Fruit fly (Drosophila melanogaster) whole organism, wandering third instar larva: ENCODE data around the gene CG8142.

Experiments
- Abd-B ChIP-seq: fragments of >200 bp; optimal IDR thresholded peaks from 2 replicates; lab custom pipeline; 2017; ENCODE audit warnings: missing biosample characterization, missing genetic modification characterization
- CG32264 ChIP-seq: fragments of 200-800 bp; sonication (Bioruptor generic); optimal IDR thresholded peaks from 2 replicates; lab custom pipeline; 2016; ENCODE audit warnings: missing biosample characterization, missing genetic modification characterization
- CG9705 ChIP-seq: fragments of 200-800 bp; sonication (Bioruptor generic); optimal IDR thresholded peaks from 2 replicates; lab custom pipeline; 2018; ENCODE audit warnings: missing biosample characterization, mild to moderate bottlenecking, missing genetic modification characterization
- CrebA ChIP-seq: fragments of 200-800 bp; sonication (Bioruptor generic); optimal IDR thresholded peaks from 2 replicates; lab custom pipeline; 2016; ENCODE audit warnings: missing biosample characterization, mild to moderate bottlenecking, missing genetic modification characterization, borderline replicate concordance
- Dfd ChIP-seq: fragments of >200 bp; optimal IDR thresholded peaks from 2 replicates; lab custom pipeline; 2017; ENCODE audit warnings: missing biosample characterization, missing genetic modification characterization
- Dif ChIP-seq: fragments of 200-275, 200-300 bp; sonication (Bioruptor generic); optimal IDR thresholded peaks from 2 replicates; lab custom pipeline; 2018; ENCODE audit warnings: missing biosample characterization, missing genetic modification characterization; ENCODE audit not compliant: partially characterized antibody
- GATAd ChIP-seq: sonication (Bioruptor generic); optimal IDR thresholded peaks from 2 replicates; lab custom pipeline; 2016; ENCODE audit warnings: missing biosample characterization, missing genetic modification characterization
- HLH106 ChIP-seq: fragments of 200-800 bp; optimal IDR thresholded peaks from 3 replicates; lab custom pipeline; 2019; ENCODE audit warnings: missing biosample characterization, mild to moderate bottlenecking, missing genetic modification characterization, moderate library complexity
- Hnf4 ChIP-seq: fragments of 200-800 bp; sonication (Bioruptor generic); optimal IDR thresholded peaks from 2 replicates; lab custom pipeline; 2016; ENCODE audit warnings: missing biosample characterization, mild to moderate bottlenecking, missing genetic modification characterization
- Hr78 ChIP-seq: fragments of >200 bp; optimal IDR thresholded peaks from 2 replicates; lab custom pipeline; 2017; ENCODE audit warnings: missing biosample characterization, missing genetic modification characterization
- Hr83 ChIP-seq: fragments of 200-300 bp; sonication (Bioruptor generic); optimal IDR thresholded peaks from 2 replicates; lab custom pipeline; 2016; ENCODE audit warnings: missing biosample characterization, mild to moderate bottlenecking, missing genetic modification characterization, moderate library complexity; ENCODE audit not compliant: poor library complexity, severe bottlenecking
- Jra ChIP-seq: sonication (Bioruptor generic); optimal IDR thresholded peaks from 2 replicates; lab custom pipeline; 2016; ENCODE audit warnings: missing biosample characterization, missing genetic modification characterization
- Mio ChIP-seq: sonication (Bioruptor generic); optimal IDR thresholded peaks from 2 replicates; lab custom pipeline; 2016; ENCODE audit warnings: missing biosample characterization, missing genetic modification characterization
- Myc ChIP-seq: fragments of >200 bp; optimal IDR thresholded peaks from 2 replicates; lab custom pipeline; 2017
- N ChIP-seq: fragments of >200 bp; optimal IDR thresholded peaks from 2 replicates; lab custom pipeline; 2018; ENCODE audit warnings: missing biosample characterization, missing external identifiers, missing genetic modification characterization
- OdsH ChIP-seq: fragments of 200-800 bp; sonication (Bioruptor generic); optimal IDR thresholded peaks from 2 replicates; lab custom pipeline; 2016; ENCODE audit warnings: missing biosample characterization, mild to moderate bottlenecking, missing genetic modification characterization
- Rel ChIP-seq, 2 experiments: fragments of 200-800 bp; sonication (Bioruptor generic) in 1 of 2; optimal IDR thresholded peaks; 2 replicates in 1 of 2; 3 replicates in 1 of 2; lab custom pipeline; 2016 to 2019; ENCODE audit warnings: mild to moderate bottlenecking in 2 of 2, missing biosample characterization in 2 of 2, missing genetic modification characterization in 2 of 2, moderate library complexity in 1 of 2
- Sp1 ChIP-seq: fragments of 200-800 bp; sonication (Bioruptor generic); optimal IDR thresholded peaks from 3 replicates; lab custom pipeline; 2019; ENCODE audit warnings: missing biosample characterization, mild to moderate bottlenecking, missing genetic modification characterization, moderate library complexity
- Vsx2 ChIP-seq: fragments of 200-300, 225-300 bp; sonication (Bioruptor generic); optimal IDR thresholded peaks from 2 replicates; lab custom pipeline; 2018; ENCODE audit warnings: missing biosample characterization, missing genetic modification characterization; ENCODE audit not compliant: partially characterized antibody
- br ChIP-seq: fragments of 200-800 bp; sonication (Bioruptor generic); optimal IDR thresholded peaks from 2 replicates; lab custom pipeline; 2016; ENCODE audit warnings: missing biosample characterization, missing genetic modification characterization
- brk ChIP-seq: fragments of 200-800 bp; sonication (Bioruptor generic); optimal IDR thresholded peaks from 2 replicates; lab custom pipeline; 2016; ENCODE audit warnings: missing biosample characterization, mild to moderate bottlenecking, missing genetic modification characterization
- dl ChIP-seq, 2 experiments: fragments of 175-275, 200-275 bp in 1 of 2; fragments of 200-275 bp in 1 of 2; sonication (Bioruptor generic); optimal IDR thresholded peaks; lab custom pipeline; 2018; ENCODE audit warnings: mild to moderate bottlenecking in 2 of 2, missing biosample characterization in 2 of 2, missing genetic modification characterization in 2 of 2, moderate library complexity in 2 of 2; ENCODE audit not compliant: partially characterized antibody in 2 of 2, insufficient read depth in 1 of 2
- dmrt93B ChIP-seq: fragments of 200-800 bp; sonication (Bioruptor generic); optimal IDR thresholded peaks from 2 replicates; lab custom pipeline; 2018; ENCODE audit warnings: missing biosample characterization, mild to moderate bottlenecking, missing genetic modification characterization
- dsf ChIP-seq: sonication (Bioruptor generic); optimal IDR thresholded peaks from 2 replicates; lab custom pipeline; 2016; ENCODE audit warnings: missing biosample characterization, missing genetic modification characterization, borderline replicate concordance
- ey ChIP-seq: fragments of 200-800 bp; sonication (Bioruptor generic); optimal IDR thresholded peaks from 2 replicates; lab custom pipeline; 2016; ENCODE audit warnings: missing biosample characterization, missing genetic modification characterization
- foxo ChIP-seq, 2 experiments: fragments of 200-800 bp; sonication (Bioruptor generic); optimal IDR thresholded peaks; 2 replicates in 1 of 2; 3 replicates in 1 of 2; lab custom pipeline; 2016 to 2017; ENCODE audit warnings: missing biosample characterization in 2 of 2, missing genetic modification characterization in 2 of 2
- fru ChIP-seq: fragments of 200-800 bp; sonication (Bioruptor generic); optimal IDR thresholded peaks from 3 replicates; lab custom pipeline; 2016; ENCODE audit warnings: missing biosample characterization, mild to moderate bottlenecking, missing genetic modification characterization
- h ChIP-seq: fragments of 200-800 bp; sonication (Bioruptor generic); optimal IDR thresholded peaks from 3 replicates; lab custom pipeline; 2016; ENCODE audit warnings: missing biosample characterization, mild to moderate bottlenecking, missing genetic modification characterization
- jim ChIP-seq: fragments of 175-275, 200-325 bp; sonication (Bioruptor generic); optimal IDR thresholded peaks from 2 replicates; lab custom pipeline; 2016; ENCODE audit warnings: missing biosample characterization, mild to moderate bottlenecking, missing genetic modification characterization
- lola ChIP-seq: fragments of >200 bp; optimal IDR thresholded peaks from 2 replicates; lab custom pipeline; 2017; ENCODE audit warnings: missing biosample characterization, missing genetic modification characterization
- pan ChIP-seq: fragments of >200 bp; optimal IDR thresholded peaks from 2 replicates; lab custom pipeline; 2017
- psq ChIP-seq: fragments of 200-800 bp; sonication (Bioruptor generic); optimal IDR thresholded peaks from 3 replicates; lab custom pipeline; 2017; ENCODE audit warnings: missing biosample characterization, mild to moderate bottlenecking, missing genetic modification characterization, moderate library complexity
- rgr ChIP-seq: fragments of 200-800 bp; sonication (Bioruptor generic); optimal IDR thresholded peaks from 3 replicates; lab custom pipeline; 2016; ENCODE audit warnings: missing biosample characterization, mild to moderate bottlenecking, missing genetic modification characterization
- sage ChIP-seq: fragments of 200-800 bp; sonication (Bioruptor generic); optimal IDR thresholded peaks from 2 replicates; lab custom pipeline; 2016; ENCODE audit warnings: missing biosample characterization, mild to moderate bottlenecking, missing genetic modification characterization
- sv ChIP-seq: fragments of 200-800 bp; sonication (Bioruptor generic); optimal IDR thresholded peaks from 3 replicates; lab custom pipeline; 2016; ENCODE audit warnings: missing biosample characterization, missing genetic modification characterization
- tai ChIP-seq: sonication (Bioruptor generic); optimal IDR thresholded peaks from 2 replicates; lab custom pipeline; 2016; ENCODE audit warnings: missing biosample characterization, missing genetic modification characterization
- usp ChIP-seq: fragments of >200 bp; optimal IDR thresholded peaks from 2 replicates; lab custom pipeline; 2017; ENCODE audit warnings: missing biosample characterization, missing genetic modification characterization
- woc ChIP-seq: sonication (Bioruptor generic); optimal IDR thresholded peaks from 2 replicates; lab custom pipeline; 2016; ENCODE audit warnings: missing biosample characterization, mild to moderate bottlenecking, missing genetic modification characterization

CG8142 gene

DNA sequence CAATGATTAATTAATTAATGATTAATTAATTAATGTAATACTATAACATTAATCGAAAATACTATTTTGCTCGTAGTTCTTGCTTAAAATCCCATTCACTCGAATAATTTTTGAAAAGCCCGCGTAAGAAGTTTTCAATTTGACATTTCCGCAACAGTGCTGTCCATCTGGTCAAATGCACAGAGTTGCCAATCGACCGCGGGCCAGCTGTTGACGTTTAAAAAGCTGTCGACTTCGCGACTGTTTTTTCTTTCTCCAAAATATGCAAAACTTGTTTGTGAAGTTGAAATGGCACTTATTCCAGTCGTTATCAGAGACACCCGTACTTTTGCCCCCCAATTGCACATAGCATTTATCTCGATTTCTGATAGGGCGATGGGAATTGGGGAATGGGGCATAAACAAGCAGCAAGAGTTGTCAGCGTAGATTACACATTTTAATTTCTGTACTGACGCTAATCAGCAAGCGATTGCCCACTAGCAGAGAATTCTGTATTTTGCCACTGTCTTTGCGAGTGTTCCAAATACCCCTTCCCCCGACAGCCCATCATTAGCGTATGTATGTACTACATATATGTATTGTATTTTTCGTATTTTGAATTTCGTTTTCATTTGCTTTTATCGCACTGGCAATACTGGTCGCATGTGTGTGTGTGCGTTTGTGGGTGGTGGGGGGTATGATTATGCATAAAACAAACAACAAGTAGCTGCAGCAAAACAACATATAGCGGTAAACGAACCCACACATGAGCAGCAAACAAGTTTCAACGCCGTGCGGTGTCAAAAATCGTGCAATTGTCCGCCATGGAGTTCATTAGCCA lies 12.2 kb upstream of the CG8142 start, which contains the start of gene Srx:
Gene Srx, plus strand, starts transcription at position 517 of the 820 bp plus-strand sequence.
- TF ChIP-seq Sp1 = peak; percentile 62
- no peak for TF ChIP-seq lola (GFP tag; lab: Kevin White, UChicago)
- no peak for TF ChIP-seq woc (GFP tag; lab: Kevin White, UChicago)
- TF ChIP-seq ey = peak; percentile 35
- TF ChIP-seq psq (GFP tag; lab: Kevin White, UChicago) = peak; percentile 43
- TF ChIP-seq Dif (GFP tag; lab: Kevin White, UChicago) = no peak
- no peak for TF ChIP-seq CG32264
- TF ChIP-seq dmrt93B = no peak
- no peak for TF ChIP-seq Mio (GFP tag; lab: Kevin White, UChicago)
- peak; percentile 59 for TF ChIP-seq br (GFP tag; lab: Kevin White, UChicago)
- peak; percentile 26 for TF ChIP-seq rgr
- TF ChIP-seq Rel (GFP tag; optimal IDR thresholded peaks at IDR 0.05; lab: Kevin White, UChicago) = no peak
- TF ChIP-seq Rel (tag; optimal IDR thresholded peaks at IDR 0.05; lab: Kevin White, UChicago) = peak; percentile 59
- TF ChIP-seq Myc = no peak
- TF ChIP-seq GATAd (GFP tag; lab: Kevin White, UChicago) = no peak
- TF ChIP-seq pan = no peak
- TF ChIP-seq fru = peak; percentile 33
- TF ChIP-seq Dfd (GFP tag; lab: Kevin White, UChicago) = no peak
- no peak for TF ChIP-seq Hr78
- TF ChIP-seq usp (GFP tag; lab: Kevin White, UChicago) = no peak
- peak; percentile 18 for TF ChIP-seq CG9705 (GFP tag; lab: Kevin White, UChicago)
- TF ChIP-seq Abd-B (GFP tag; lab: Kevin White, UChicago) = no peak
- TF ChIP-seq h (GFP tag; lab: Kevin White, UChicago) = peak; percentile 59
- no peak for TF ChIP-seq CrebA (GFP tag; lab: Kevin White, UChicago)
- TF ChIP-seq Jra (GFP tag; lab: Kevin White, UChicago) = peak; percentile 60
- TF ChIP-seq jim (GFP tag; lab: Kevin White, UChicago) = peak; percentile 90
- no peak for TF ChIP-seq brk
- no peak for TF ChIP-seq dl (GFP tag; optimal IDR thresholded peaks at IDR 0.05; lab: Kevin White, UChicago; ENCODE audit: insufficient read depth in 1 of 2, partially characterized antibody in 2 of 2)
- peak; percentile 39 for TF ChIP-seq OdsH (GFP tag; lab: Kevin White, UChicago)
- TF ChIP-seq dsf (GFP tag; lab: Kevin White, UChicago) = no peak
- no peak for TF ChIP-seq sage (GFP tag; lab: Kevin White, UChicago)
- no peak for TF ChIP-seq Hr83 (GFP tag; lab: Kevin White, UChicago)
- TF ChIP-seq HLH106 (tag; lab: Kevin White, UChicago) = peak; percentile 59
- TF ChIP-seq N (GFP tag; lab: Kevin White, UChicago) = no peak
- no peak for TF ChIP-seq Vsx2 (GFP tag; lab: Kevin White, UChicago)
- peak in 1 of 2 experiments; percentile 47 for TF ChIP-seq foxo (GFP tag; optimal IDR thresholded peaks at IDR 0.05; lab: Kevin White, UChicago)
- TF ChIP-seq tai (GFP tag; lab: Kevin White, UChicago) = no peak
- peak; percentile 66 for TF ChIP-seq Hnf4 (GFP tag; lab: Kevin White, UChicago)
- no peak for TF ChIP-seq sv

DNA sequence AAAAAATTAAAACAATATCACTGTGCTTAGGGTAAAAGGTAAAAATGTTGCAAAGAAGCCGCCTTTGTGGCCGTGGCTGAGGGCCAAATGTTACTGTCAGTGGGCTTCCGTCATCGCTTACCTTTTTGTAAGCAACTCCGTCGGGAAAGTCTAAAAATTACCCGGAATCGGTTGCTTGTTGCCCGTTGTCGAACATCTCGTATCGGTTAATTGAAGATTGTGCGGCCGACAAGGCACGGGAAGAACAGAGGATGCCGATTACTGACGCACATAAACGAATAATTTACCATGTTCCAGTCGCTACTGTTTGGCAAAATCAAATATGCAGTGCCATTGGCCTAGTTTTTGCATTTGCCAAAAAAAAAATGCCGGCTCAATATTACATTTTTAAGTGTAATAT lies 11.5 kb upstream of the CG8142 start, which contains the start of gene Mco4:
Gene Mco4, minus strand, starts transcription at position 101 of the 400 bp plus-strand sequence.
- no peak for TF ChIP-seq rgr
- TF ChIP-seq Hnf4 (GFP tag; lab: Kevin White, UChicago) = no peak
- TF ChIP-seq N (GFP tag; lab: Kevin White, UChicago) = no peak
- TF ChIP-seq CG9705 (GFP tag; lab: Kevin White, UChicago) = no peak
- TF ChIP-seq CG32264 = no peak
